Fruit fly (Drosophila melanogaster): ENCODE data around the gene CG8135.

DNA sequence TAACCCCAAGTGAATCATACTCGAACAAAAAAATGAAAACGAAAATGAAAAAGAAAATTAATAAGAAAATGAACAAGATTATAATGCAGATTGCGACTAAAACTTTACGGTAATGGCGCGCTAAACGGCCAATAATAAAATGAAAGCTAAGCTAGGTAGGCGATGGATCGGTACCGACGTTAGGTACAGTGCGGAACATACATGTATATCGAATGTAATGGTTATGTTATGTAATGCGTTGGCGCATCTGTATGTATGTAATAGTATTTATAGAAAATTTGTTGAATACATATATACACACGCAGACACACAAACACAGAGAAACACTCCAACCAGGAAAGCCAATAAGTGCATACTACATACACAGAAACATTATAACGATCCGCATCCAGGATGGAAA, 50.8 kb downstream of the CG8135 start:
- TF ChIP-seq CG33017 (tag; optimal IDR thresholded peaks at IDR 0.05) (no peak), kay (GFP tag; ENCODE audit: borderline replicate concordance) (no peak), cic (GFP tag; optimal IDR thresholded peaks at IDR 0.05) (no peak), ovo (GFP tag; optimal IDR thresholded peaks at IDR 0.05) (no peak), bab1 (GFP tag; optimal IDR thresholded peaks at IDR 0.05) (no peak), Mnt (GFP tag; optimal IDR thresholded peaks at IDR 0.05) (no peak), CG7101 (tag; optimal IDR thresholded peaks at IDR 0.05) (no peak), CG12768 (GFP tag; optimal IDR thresholded peaks at IDR 0.05) (no peak), pad (GFP tag; optimal IDR thresholded peaks at IDR 0.05) (no peak), tj (GFP tag; optimal IDR thresholded peaks at IDR 0.05) (no peak)

Data from whole organism, adult.